Worm (Caenorhabditis elegans) whole organism, young adult: ENCODE results near the gene C49C3.20.

Experiments used
- C06A6.2 ChIP-seq: fragments of 200-800 bp; sonication (Bioruptor generic); conservative IDR thresholded peaks from 2 replicates; pipeline ENCODE4 v1.3.6; 2022; ENCODE audit warnings: missing genetic modification characterization, missing compliant biosample characterization
- F23B12.7 ChIP-seq: sonication (generic microtip); optimal IDR thresholded peaks from 2 replicates; lab custom pipeline; 2017; ENCODE audit warnings: missing genetic modification characterization, mild to moderate bottlenecking, missing compliant biosample characterization, antibody characterized with exemption, moderate library complexity; ENCODE audit not compliant: insufficient read depth
- F33H1.4 ChIP-seq: fragments of 200-800 bp; sonication (Bioruptor generic); IDR thresholded peaks from 2 replicates; pipeline ENCODE4 v1.3.6; 2022; ENCODE audit warnings: missing genetic modification reagents, missing genetic modification characterization, missing compliant biosample characterization
- F39B2.1 ChIP-seq: fragments of 200-800 bp; sonication (Bioruptor generic); IDR thresholded peaks from 2 replicates; pipeline ENCODE4 v1.3.6; 2022; ENCODE audit warnings: missing genetic modification reagents, missing genetic modification characterization, missing compliant biosample characterization
- F49E8.2 ChIP-seq: sonication (generic microtip); optimal IDR thresholded peaks from 3 replicates; lab custom pipeline; 2017; ENCODE audit warnings: missing genetic modification characterization, mild to moderate bottlenecking, missing compliant biosample characterization, antibody characterized with exemption, moderate library complexity; ENCODE audit not compliant: insufficient read depth
- K11D2.4 ChIP-seq: fragments of 200-800 bp; sonication (Bioruptor generic); IDR thresholded peaks from 2 replicates; pipeline ENCODE4 v1.3.6; 2022; ENCODE audit warnings: missing genetic modification reagents, missing genetic modification characterization, missing compliant biosample characterization
- K12H6.12 ChIP-seq: fragments of 200-800 bp; sonication (Bioruptor generic); optimal IDR thresholded peaks from 2 replicates; lab custom pipeline; 2018; ENCODE audit warnings: mild to moderate bottlenecking, missing genetic modification characterization, missing compliant biosample characterization
- T07F8.4 ChIP-seq: sonication (generic microtip); optimal IDR thresholded peaks from 2 replicates; lab custom pipeline; 2016; ENCODE audit warnings: mild to moderate bottlenecking, missing genetic modification characterization, moderate library complexity, missing compliant biosample characterization
- T26A5.8 ChIP-seq: sonication (generic microtip); optimal IDR thresholded peaks from 2 replicates; lab custom pipeline; 2016; ENCODE audit warnings: missing genetic modification characterization, missing compliant biosample characterization
- Y95B8A.8 ChIP-seq: fragments of 200-800 bp; sonication (Bioruptor generic); IDR thresholded peaks from 2 replicates; pipeline ENCODE4 v1.3.6; 2022; ENCODE audit warnings: missing genetic modification reagents, missing genetic modification characterization, missing compliant biosample characterization
- akir-1 ChIP-seq: fragments of 200-800 bp; sonication (Bioruptor generic); optimal IDR thresholded peaks from 2 replicates; lab custom pipeline; 2018; ENCODE audit warnings: mild to moderate bottlenecking, missing genetic modification characterization, moderate library complexity, missing compliant biosample characterization
- atf-7 ChIP-seq: sonication (generic microtip); optimal IDR thresholded peaks from 2 replicates; lab custom pipeline; 2017; ENCODE audit warnings: mild to moderate bottlenecking, missing genetic modification characterization, missing compliant biosample characterization
- attf-3 ChIP-seq: fragments of 200-800 bp; sonication (Bioruptor generic); conservative IDR thresholded peaks from 2 replicates; pipeline ENCODE4 v1.3.6; 2022; ENCODE audit warnings: missing genetic modification reagents, missing genetic modification characterization, missing compliant biosample characterization
- attf-6 ChIP-seq: fragments of 200-800 bp; sonication (Bioruptor generic); IDR thresholded peaks from 2 replicates; pipeline ENCODE4 v1.3.6; 2022; ENCODE audit warnings: missing genetic modification reagents, missing genetic modification characterization, missing compliant biosample characterization
- ccch-3 ChIP-seq: fragments of 200-800 bp; sonication (Bioruptor generic); optimal IDR thresholded peaks from 2 replicates; lab custom pipeline; 2018; ENCODE audit warnings: mild to moderate bottlenecking, missing genetic modification characterization, missing compliant biosample characterization
- ceh-27 ChIP-seq: fragments of 200-800 bp; sonication (Bioruptor generic); optimal IDR thresholded peaks from 2 replicates; lab custom pipeline; 2018; ENCODE audit warnings: mild to moderate bottlenecking, missing genetic modification characterization, moderate library complexity, missing compliant biosample characterization
- ceh-40 ChIP-seq: fragments of 200-800 bp; sonication (Bioruptor generic); IDR thresholded peaks from 2 replicates; pipeline ENCODE4 v1.3.6; 2022; ENCODE audit warnings: missing genetic modification characterization, missing compliant biosample characterization
- dpl-1 ChIP-seq: fragments of 150-350 bp; optimal IDR thresholded peaks from 2 replicates; lab custom pipeline; 2014; ENCODE audit warnings: missing biosample characterization, missing genetic modification reagents, missing genetic modification characterization
- egl-18 ChIP-seq: fragments of 200-800 bp; sonication (Bioruptor generic); IDR thresholded peaks from 2 replicates; pipeline ENCODE4 v1.3.6; 2022; ENCODE audit warnings: missing genetic modification reagents, missing genetic modification characterization, missing compliant biosample characterization
- egrh-3 ChIP-seq: fragments of 200-800 bp; sonication (Bioruptor generic); IDR thresholded peaks from 2 replicates; pipeline ENCODE4 v1.3.6; 2022; ENCODE audit warnings: missing genetic modification reagents, missing genetic modification characterization, missing compliant biosample characterization
- ets-4 ChIP-seq: fragments of 200-800 bp; sonication (Bioruptor generic); optimal IDR thresholded peaks from 2 replicates; lab custom pipeline; 2018; ENCODE audit warnings: mild to moderate bottlenecking, missing genetic modification characterization, missing compliant biosample characterization
- hlh-26 ChIP-seq: fragments of 200-800 bp; sonication (Bioruptor generic); conservative IDR thresholded peaks from 2 replicates; pipeline ENCODE4 v1.3.6; 2022; ENCODE audit warnings: missing genetic modification reagents, missing genetic modification characterization, missing compliant biosample characterization
- hmg-1.2 ChIP-seq: fragments of 200-800 bp; sonication (Bioruptor generic); IDR thresholded peaks from 2 replicates; pipeline ENCODE4 v1.3.6; 2022; ENCODE audit warnings: missing genetic modification reagents, missing genetic modification characterization, missing compliant biosample characterization
- lag-1 ChIP-seq: fragments of 200-800 bp; sonication (Bioruptor generic); IDR thresholded peaks from 2 replicates; pipeline ENCODE4 v1.3.6; 2022; ENCODE audit warnings: missing genetic modification reagents, missing genetic modification characterization, missing compliant biosample characterization
- let-607 ChIP-seq, 2 experiments: fragments of 200-800 bp in 1 of 2; sonication (Bioruptor generic) in 1 of 2; sonication (generic microtip) in 1 of 2; optimal IDR thresholded peaks; 2 replicates each; lab custom pipeline; 2016 to 2018; ENCODE audit warnings: mild to moderate bottlenecking in 2 of 2, missing compliant biosample characterization in 2 of 2, missing genetic modification characterization in 2 of 2, moderate library complexity in 2 of 2, missing genotype in 1 of 2
- lin-35 ChIP-seq, 3 experiments: fragments of 150-350 bp in 2 of 3; sonication (generic microtip) in 1 of 3; optimal IDR thresholded peaks; 2 replicates each; lab custom pipeline; 2014 to 2018; ENCODE audit warnings: missing biosample characterization in 3 of 3, missing genetic modification characterization in 3 of 3, missing genetic modification reagents in 3 of 3
- lin-40 ChIP-seq: sonication (generic microtip); optimal IDR thresholded peaks from 2 replicates; lab custom pipeline; 2016; ENCODE audit warnings: missing genetic modification characterization, mild to moderate bottlenecking, missing compliant biosample characterization, missing genotype, missing genetic modification reagents
- madf-10 ChIP-seq: sonication (generic microtip); optimal IDR thresholded peaks from 2 replicates; lab custom pipeline; 2016; ENCODE audit warnings: mild to moderate bottlenecking, missing genetic modification characterization, missing compliant biosample characterization
- madf-6 ChIP-seq: fragments of 200-800 bp; sonication (Bioruptor generic); IDR thresholded peaks from 2 replicates; pipeline ENCODE4 v1.3.6; 2022; ENCODE audit warnings: missing genetic modification reagents, missing genetic modification characterization, missing compliant biosample characterization
- mel-28 ChIP-seq: sonication (generic microtip); optimal IDR thresholded peaks from 2 replicates; lab custom pipeline; 2016; ENCODE audit warnings: borderline replicate concordance, mild to moderate bottlenecking, missing genetic modification characterization, missing compliant biosample characterization
- mes-4 ChIP-seq: sonication (generic microtip); optimal IDR thresholded peaks from 2 replicates; lab custom pipeline; 2016; ENCODE audit warnings: missing genotype, missing genetic modification characterization, missing compliant biosample characterization
- nfya-1 ChIP-seq: sonication (generic microtip); optimal IDR thresholded peaks from 2 replicates; lab custom pipeline; 2017; ENCODE audit warnings: antibody characterized with exemption, missing compliant biosample characterization, missing genetic modification characterization, borderline replicate concordance; ENCODE audit not compliant: insufficient read depth
- nfyb-1 ChIP-seq: fragments of 200-800 bp; sonication (Bioruptor generic); IDR thresholded peaks from 2 replicates; pipeline ENCODE4 v1.3.6; 2022; ENCODE audit warnings: missing genetic modification reagents, missing genetic modification characterization, missing compliant biosample characterization
- nhr-120 ChIP-seq: fragments of 200-800 bp; sonication (Bioruptor generic); IDR thresholded peaks from 2 replicates; pipeline ENCODE4 v1.3.6; 2022; ENCODE audit warnings: missing genetic modification characterization, missing compliant biosample characterization
- nhr-179 ChIP-seq: sonication (generic microtip); optimal IDR thresholded peaks from 2 replicates; lab custom pipeline; 2016; ENCODE audit warnings: mild to moderate bottlenecking, missing genetic modification characterization, missing compliant biosample characterization
- nhr-27 ChIP-seq: fragments of 200-800 bp; sonication (Bioruptor generic); optimal IDR thresholded peaks from 2 replicates; lab custom pipeline; 2018; ENCODE audit warnings: mild to moderate bottlenecking, missing genetic modification characterization, moderate library complexity, missing compliant biosample characterization
- nhr-80 ChIP-seq: sonication (generic microtip); optimal IDR thresholded peaks from 2 replicates; lab custom pipeline; 2016; ENCODE audit warnings: missing genetic modification characterization, missing compliant biosample characterization
- sea-2 ChIP-seq: fragments of 200-800 bp; sonication (Bioruptor generic); IDR thresholded peaks from 2 replicates; pipeline ENCODE4 v1.3.6; 2022; ENCODE audit warnings: missing genetic modification characterization, missing compliant biosample characterization
- snpc-4 ChIP-seq, 5 experiments: fragments of 150-350 bp in 1 of 5; sonication (generic microtip) in 4 of 5; optimal IDR thresholded peaks; 2 replicates each; lab custom pipeline; 2014 to 2018; ENCODE audit warnings: missing genetic modification characterization in 5 of 5, missing biosample characterization in 3 of 5, antibody characterized with exemption in 2 of 5, mild to moderate bottlenecking in 2 of 5, missing compliant biosample characterization in 2 of 5, missing genotype in 2 of 5, moderate library complexity in 2 of 5, missing genetic modification reagents in 1 of 5
- sptf-2 ChIP-seq: fragments of 200-800 bp; sonication (Bioruptor generic); optimal IDR thresholded peaks from 2 replicates; lab custom pipeline; 2018; ENCODE audit warnings: mild to moderate bottlenecking, missing genetic modification characterization, missing compliant biosample characterization
- unc-62 ChIP-seq: fragments of 150-350 bp; optimal IDR thresholded peaks from 2 replicates; lab custom pipeline; 2014; ENCODE audit warnings: missing biosample characterization, missing genetic modification reagents, missing genetic modification characterization
- zfh-2 ChIP-seq: fragments of 200-800 bp; sonication (Bioruptor generic); conservative IDR thresholded peaks from 2 replicates; pipeline ENCODE4 v1.3.6; 2022; ENCODE audit warnings: missing genetic modification reagents, missing genetic modification characterization, missing compliant biosample characterization
- zim-3 ChIP-seq: sonication (generic microtip); optimal IDR thresholded peaks from 2 replicates; lab custom pipeline; 2017; ENCODE audit warnings: mild to moderate bottlenecking, missing genetic modification characterization, moderate library complexity, missing compliant biosample characterization
- ztf-18 ChIP-seq: sonication (generic microtip); optimal IDR thresholded peaks from 2 replicates; lab custom pipeline; 2016; ENCODE audit warnings: missing genotype, mild to moderate bottlenecking, missing genetic modification characterization, missing compliant biosample characterization
- ztf-25 ChIP-seq: fragments of 200-800 bp; sonication (Bioruptor generic); IDR thresholded peaks from 2 replicates; pipeline ENCODE4 v1.3.6; 2022; ENCODE audit warnings: missing genetic modification reagents, missing genetic modification characterization, missing compliant biosample characterization
- ztf-26 ChIP-seq: sonication (generic microtip); optimal IDR thresholded peaks from 2 replicates; lab custom pipeline; 2017; ENCODE audit warnings: missing genetic modification characterization, missing compliant biosample characterization
- ztf-6 ChIP-seq: fragments of 200-800 bp; sonication (Bioruptor generic); IDR thresholded peaks from 2 replicates; pipeline ENCODE4 v1.3.6; 2022; ENCODE audit warnings: missing genetic modification reagents, missing genetic modification characterization, missing compliant biosample characterization

The C49C3.20 gene

DNA sequence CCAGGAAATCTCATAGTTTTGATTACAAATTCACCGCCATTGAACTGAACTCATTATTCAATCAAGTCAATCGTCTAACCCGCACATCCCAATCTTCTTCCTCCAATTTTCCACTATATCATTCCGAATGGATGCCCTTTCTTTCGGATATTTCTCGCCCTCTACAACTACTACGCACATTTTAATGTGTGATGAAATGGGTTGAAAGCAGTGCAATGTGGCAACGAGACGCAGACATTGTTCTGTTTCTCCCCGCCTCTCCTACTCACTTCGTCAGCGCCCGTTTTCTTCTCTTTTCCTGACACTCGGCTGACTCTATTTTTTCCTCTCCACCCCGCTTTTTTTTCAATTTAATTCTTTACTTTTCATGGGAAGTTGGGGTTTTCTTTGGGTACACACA lies 47.7 kb downstream of the C49C3.20 start (continued):
- TF ChIP-seq let-607 (tag; optimal IDR thresholded peaks at IDR 0.05; lab: Kevin White, UChicago) (no peak), ztf-6 (GFP tag; lab: Robert Waterston, UW) (no peak), nfyb-1 (GFP tag; lab: Robert Waterston, UW) (peak; percentile 51; the same call in 1 of the 2 replicates), egrh-3 (GFP tag; lab: Robert Waterston, UW) (no peak), ztf-18 (tag; lab: Kevin White, UChicago) (no peak), ceh-27 (GFP tag; lab: Kevin White, UChicago) (no peak), madf-10 (no peak), F39B2.1 (no peak), lin-40 (no peak), attf-3 (GFP tag; lab: Robert Waterston, UW) (no peak), hlh-26 (GFP tag; lab: Robert Waterston, UW) (no peak), sptf-2 (GFP tag; lab: Kevin White, UChicago) (no peak), nhr-179 (no peak), ztf-25 (no peak), dpl-1 (GFP tag; lab: Kevin White, UChicago) (no peak), T07F8.4 (tag; lab: Kevin White, UChicago) (no peak), ztf-26 (tag; lab: Kevin White, UChicago) (no peak), F33H1.4 (GFP tag; lab: Robert Waterston, UW) (no peak), atf-7 (tag; lab: Kevin White, UChicago) (no peak), ccch-3 (GFP tag; lab: Kevin White, UChicago) (no peak), ets-4 (no peak), lin-35 (GFP tag; optimal IDR thresholded peaks at IDR 0.05; lab: Kevin White, UChicago) (peak in 1 of 3 experiments; percentile 9), F49E8.2 (no peak), nhr-80 (peak; percentile 30), egl-18 (no peak), snpc-4 (GFP tag; optimal IDR thresholded peaks at IDR 0.05; lab: Kevin White, UChicago) (no peak), snpc-4 (tag; optimal IDR thresholded peaks at IDR 0.05; lab: Kevin White, UChicago) (peak in 1 of 4 experiments; percentile 37), zfh-2 (GFP tag; lab: Robert Waterston, UW) (no peak), akir-1 (GFP tag; lab: Kevin White, UChicago) (no peak), nfya-1 (no peak), lag-1 (GFP tag; lab: Robert Waterston, UW) (no peak), zim-3 (no peak), hmg-1.2 (GFP tag; lab: Robert Waterston, UW) (peak; percentile 68; the same call in 1 of the 2 replicates), nhr-120 (no peak), attf-6 (no peak), K11D2.4 (GFP tag; lab: Robert Waterston, UW) (no peak), unc-62 (GFP tag; lab: Kevin White, UChicago) (no peak), sea-2 (GFP tag; lab: Robert Waterston, UW) (no peak), ceh-40 (no peak), madf-6 (no peak), mes-4 (tag; lab: Kevin White, UChicago) (no peak)
- TF ChIP-seq, all 124 proteins: peak for 10

DNA sequence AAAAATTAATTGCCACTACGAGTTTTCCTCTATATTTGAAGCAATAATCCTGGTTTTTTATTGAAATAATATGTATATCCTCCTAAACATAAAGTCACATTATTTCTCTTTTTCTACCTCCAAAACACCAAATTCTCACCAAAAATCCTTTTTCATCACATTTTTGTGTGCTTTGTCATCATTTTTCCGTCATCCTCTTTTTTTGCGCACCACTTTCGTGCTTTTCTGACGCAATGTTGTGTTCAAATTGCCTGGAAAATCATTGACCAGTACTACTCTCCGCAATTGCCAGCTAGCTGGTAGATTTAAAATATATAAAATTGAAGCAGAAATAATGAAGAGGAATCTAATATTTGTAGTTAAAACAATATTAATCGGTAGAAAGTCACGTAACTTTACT lies 48.2 kb downstream of the C49C3.20 start:
- no peak for TF ChIP-seq C06A6.2
- TF ChIP-seq nfyb-1 (GFP tag; lab: Robert Waterston, UW) = no peak
- TF ChIP-seq nhr-27 (tag; lab: Kevin White, UChicago) = no peak
- no peak for TF ChIP-seq nhr-120
- no peak for TF ChIP-seq hlh-26 (GFP tag; lab: Robert Waterston, UW)
- no peak for TF ChIP-seq F39B2.1
- no peak for TF ChIP-seq mel-28 (tag; lab: Kevin White, UChicago)
- no peak for TF ChIP-seq ztf-6 (GFP tag; lab: Robert Waterston, UW)
- TF ChIP-seq F23B12.7 (tag; lab: Kevin White, UChicago) = no peak
- no peak for TF ChIP-seq Y95B8A.8
- TF ChIP-seq K12H6.12 = no peak
- no peak for TF ChIP-seq T26A5.8 (tag; lab: Kevin White, UChicago)
